Worm (Caenorhabditis elegans) whole organism, L1 larva: ENCODE results near the gene mam-5.

Experiments
- C34B4.2 ChIP-seq: sonication (generic microtip); optimal IDR thresholded peaks from 2 replicates; lab custom pipeline; 2017; ENCODE audit warnings: mild to moderate bottlenecking, missing genetic modification characterization, missing compliant biosample characterization
- F16B12.6 ChIP-seq: fragments of 150-350 bp; optimal IDR thresholded peaks from 2 replicates; lab custom pipeline; 2014; ENCODE audit warnings: missing biosample characterization, missing genetic modification characterization
- blmp-1 ChIP-seq: fragments of 150-350 bp; optimal IDR thresholded peaks from 2 replicates; lab custom pipeline; 2014; ENCODE audit warnings: missing biosample characterization, missing genetic modification characterization
- ceh-8 ChIP-seq: fragments of 200-800 bp; sonication (Bioruptor generic); optimal IDR thresholded peaks from 2 replicates; lab custom pipeline; 2018; ENCODE audit warnings: mild to moderate bottlenecking, missing genetic modification characterization, moderate library complexity, missing compliant biosample characterization
- ceh-82 ChIP-seq, 3 experiments: fragments of 150-350 bp in 1 of 3; sonication (generic microtip) in 2 of 3; optimal IDR thresholded peaks; 2 replicates each; lab custom pipeline; 2014 to 2017; ENCODE audit warnings: missing biosample characterization in 3 of 3, missing genetic modification characterization in 3 of 3
- efl-1 ChIP-seq, 4 experiments: fragments of 150-350 bp; optimal IDR thresholded peaks in 3 of 4; peaks in 1 of 4; 1 replicate in 1 of 4; 2 replicates in 3 of 4; lab custom pipeline; 2014; ENCODE audit warnings: missing biosample characterization in 2 of 4, missing genetic modification characterization in 2 of 4, missing genetic modification reagents in 2 of 4
- efl-3 ChIP-seq: fragments of 200-800 bp; sonication (Bioruptor generic); optimal IDR thresholded peaks from 2 replicates; lab custom pipeline; 2018; ENCODE audit warnings: mild to moderate bottlenecking, missing genetic modification characterization, missing compliant biosample characterization
- elt-2 ChIP-seq: sonication (generic microtip); optimal IDR thresholded peaks from 2 replicates; lab custom pipeline; 2016; ENCODE audit warnings: missing genetic modification characterization, mild to moderate bottlenecking, inconsistent platforms, missing compliant biosample characterization, missing genetic modification reagents
- elt-3 ChIP-seq, 6 experiments: fragments of 150-350 bp in 1 of 6; sonication (generic microtip); optimal IDR thresholded peaks; 2 replicates each; lab custom pipeline; 2017 to 2018; ENCODE audit warnings: missing biosample characterization in 6 of 6, missing genetic modification characterization in 6 of 6, inconsistent platforms in 1 of 6
- grh-1 ChIP-seq: fragments of 200-800 bp; sonication (Bioruptor generic); IDR thresholded peaks from 2 replicates; pipeline ENCODE4 v1.3.6; 2022; ENCODE audit warnings: missing genetic modification reagents, missing genetic modification characterization, missing compliant biosample characterization
- lin-35 ChIP-seq, 2 experiments: fragments of 150-350 bp; optimal IDR thresholded peaks; 2 replicates each; lab custom pipeline; 2014; ENCODE audit warnings: missing biosample characterization in 2 of 2, missing genetic modification characterization in 2 of 2, missing genetic modification reagents in 2 of 2
- lsy-2 ChIP-seq, 2 experiments: fragments of 150-350 bp; optimal IDR thresholded peaks; 2 replicates each; lab custom pipeline; 2014; ENCODE audit warnings: missing biosample characterization in 2 of 2, missing genetic modification characterization in 2 of 2
- mep-1 ChIP-seq: fragments of 150-350 bp; optimal IDR thresholded peaks from 2 replicates; lab custom pipeline; 2014; ENCODE audit warnings: missing biosample characterization, missing genetic modification characterization
- nhr-20 ChIP-seq: sonication (generic microtip); optimal IDR thresholded peaks from 2 replicates; lab custom pipeline; 2016; ENCODE audit warnings: mild to moderate bottlenecking, missing genetic modification characterization, missing compliant biosample characterization
- nhr-85 ChIP-seq: sonication (generic microtip); peaks from one replicate; lab custom pipeline; 2016; ENCODE audit warnings: missing genetic modification characterization, inconsistent platforms, missing compliant biosample characterization
- pax-3 ChIP-seq: fragments of 200-800 bp; sonication (Bioruptor generic); optimal IDR thresholded peaks from 2 replicates; lab custom pipeline; 2018; ENCODE audit warnings: mild to moderate bottlenecking, missing genetic modification characterization, moderate library complexity, missing compliant biosample characterization
- snpc-4 ChIP-seq: fragments of 150-350 bp; optimal IDR thresholded peaks from 2 replicates; lab custom pipeline; 2014; ENCODE audit warnings: missing biosample characterization, missing genetic modification characterization
- swsn-7 ChIP-seq: sonication (generic microtip); optimal IDR thresholded peaks from 2 replicates; lab custom pipeline; 2016; ENCODE audit warnings: missing genetic modification characterization, missing compliant biosample characterization
- tbx-2 ChIP-seq: sonication (generic microtip); optimal IDR thresholded peaks from 2 replicates; lab custom pipeline; 2016; ENCODE audit warnings: missing genetic modification characterization, missing compliant biosample characterization
- tlp-1 ChIP-seq: fragments of 150-350 bp; optimal IDR thresholded peaks from 2 replicates; lab custom pipeline; 2014; ENCODE audit warnings: missing biosample characterization, missing genetic modification characterization
- unc-130 ChIP-seq: fragments of 150-350 bp; optimal IDR thresholded peaks from 2 replicates; lab custom pipeline; 2017; ENCODE audit warnings: missing biosample characterization, missing genetic modification characterization, inconsistent platforms
- vab-15 ChIP-seq: sonication (generic microtip); optimal IDR thresholded peaks from 2 replicates; lab custom pipeline; 2017; ENCODE audit warnings: missing genotype, mild to moderate bottlenecking, missing genetic modification characterization, missing compliant biosample characterization

Gene mam-5

ce11 chrV:10003315-10003969 lies 50.9 kb downstream of the mam-5 start (continued):
- TF ChIP-seq swsn-7 (tag; lab: Kevin White, UChicago) = peak; percentile 47
- peak; percentile 68 to 70 for TF ChIP-seq efl-1 (optimal IDR thresholded peaks at IDR 0.05; lab: Kevin White, UChicago)
- peak in 1 of 2 experiments; percentile 44 for TF ChIP-seq efl-1 (GFP tag; optimal IDR thresholded peaks at IDR 0.05 in 1 of 2; lab: Kevin White, UChicago)
- TF ChIP-seq lsy-2 (tag; optimal IDR thresholded peaks at IDR 0.05; lab: Kevin White, UChicago) = peak; percentile 56 to 83
- TF ChIP-seq nhr-85 = peak; percentile 33
- TF ChIP-seq F16B12.6 (tag; lab: Kevin White, UChicago) = peak; percentile 8
- TF ChIP-seq C34B4.2 (tag; lab: Kevin White, UChicago) = no peak
- TF ChIP-seq tbx-2 (tag; lab: Kevin White, UChicago) = peak; percentile 41
- no peak for TF ChIP-seq vab-15
- peak; percentile 49 for TF ChIP-seq mep-1
- TF ChIP-seq unc-130 (tag; lab: Kevin White, UChicago) = peak; percentile 48
- no peak for TF ChIP-seq grh-1
- no peak for TF ChIP-seq tlp-1
- TF ChIP-seq ceh-82 (tag; optimal IDR thresholded peaks at IDR 0.05; lab: Kevin White, UChicago) = peak in 1 of 3 experiments; percentile 62
- no peak for TF ChIP-seq efl-3 (GFP tag; lab: Kevin White, UChicago)
- TF ChIP-seq elt-2 (tag; lab: Kevin White, UChicago) = peak; percentile 39

- peak; percentile 21 for TF ChIP-seq blmp-1 (tag; lab: Kevin White, UChicago)
- TF ChIP-seq lin-35 (GFP tag; optimal IDR thresholded peaks at IDR 0.05; lab: Kevin White, UChicago) = peak in 1 of 2 experiments; percentile 21
- peak; percentile 9 for TF ChIP-seq nhr-85
- TF ChIP-seq nhr-20 (tag; lab: Kevin White, UChicago) = peak; percentile 21
- TF ChIP-seq snpc-4 = peak; percentile 67
- TF ChIP-seq, all 84 proteins: peak for 5; not testable (repeated sequence) for 79
These were observed 51.7 kb downstream of the mam-5 start, which contains the start of gene uda-1 for ce11 chrV:10004048-10004761. Gene uda-1 (plus strand): TSS chrV:10004755.

ce11 chrV:10006374-10006773 lies 53.9 kb downstream of the mam-5 start:
- TF ChIP-seq ceh-8 (GFP tag; lab: Kevin White, UChicago) (no peak), unc-130 (tag; lab: Kevin White, UChicago) (peak; percentile 34), efl-1 (optimal IDR thresholded peaks at IDR 0.05; lab: Kevin White, UChicago) (no peak), efl-1 (GFP tag; optimal IDR thresholded peaks at IDR 0.05 in 1 of 2; lab: Kevin White, UChicago) (peak in 1 of 2 experiments; percentile 90), pax-3 (no peak), lin-35 (GFP tag; optimal IDR thresholded peaks at IDR 0.05; lab: Kevin White, UChicago) (peak in 1 of 2 experiments; percentile 8), elt-3 (tag; optimal IDR thresholded peaks at IDR 0.05; lab: Kevin White, UChicago) (peak in 1 of 6 experiments; percentile 27)
